Fruit fly (Drosophila melanogaster) whole organism, prepupa: Measurements from ENCODE around the gene cerv.

ENCODE experiments used
- CG31627 ChIP-seq: fragments of 200-800 bp; sonication (Bioruptor generic); optimal IDR thresholded peaks from 3 replicates; lab custom pipeline; 2016; ENCODE audit warnings: missing biosample characterization, missing genetic modification characterization
- CG34406 ChIP-seq: fragments of 200-800 bp; sonication (Bioruptor generic); optimal IDR thresholded peaks from 3 replicates; lab custom pipeline; 2016; ENCODE audit warnings: missing biosample characterization, missing genetic modification characterization
- CG6792 ChIP-seq: fragments of 200-800 bp; sonication (Bioruptor generic); optimal IDR thresholded peaks from 3 replicates; lab custom pipeline; 2016; ENCODE audit warnings: missing biosample characterization, missing genetic modification characterization
- CG9139 ChIP-seq: fragments of 200-800 bp; sonication (Bioruptor generic); optimal IDR thresholded peaks from 3 replicates; lab custom pipeline; 2017; ENCODE audit warnings: missing biosample characterization, mild to moderate bottlenecking, missing genetic modification characterization
- Sox102F ChIP-seq: fragments of 200-800 bp; sonication (Bioruptor generic); optimal IDR thresholded peaks from 2 replicates; lab custom pipeline; 2016; ENCODE audit warnings: missing biosample characterization, mild to moderate bottlenecking, missing genetic modification characterization
- cyc ChIP-seq: fragments of 200-800 bp; sonication (Bioruptor generic); optimal IDR thresholded peaks from 3 replicates; lab custom pipeline; 2016; ENCODE audit warnings: missing biosample characterization, missing genetic modification characterization
- pdm3 ChIP-seq: fragments of 200-800 bp; sonication (Bioruptor generic); optimal IDR thresholded peaks from 3 replicates; lab custom pipeline; 2016; ENCODE audit warnings: missing biosample characterization, missing genetic modification characterization
- ss ChIP-seq, 2 experiments: fragments of 200-800 bp; sonication (Bioruptor generic); optimal IDR thresholded peaks; 2 replicates in 1 of 2; 3 replicates in 1 of 2; lab custom pipeline; 2017 to 2018; ENCODE audit warnings: mild to moderate bottlenecking in 2 of 2, missing biosample characterization in 2 of 2, missing genetic modification characterization in 2 of 2, moderate library complexity in 1 of 2

DNA sequence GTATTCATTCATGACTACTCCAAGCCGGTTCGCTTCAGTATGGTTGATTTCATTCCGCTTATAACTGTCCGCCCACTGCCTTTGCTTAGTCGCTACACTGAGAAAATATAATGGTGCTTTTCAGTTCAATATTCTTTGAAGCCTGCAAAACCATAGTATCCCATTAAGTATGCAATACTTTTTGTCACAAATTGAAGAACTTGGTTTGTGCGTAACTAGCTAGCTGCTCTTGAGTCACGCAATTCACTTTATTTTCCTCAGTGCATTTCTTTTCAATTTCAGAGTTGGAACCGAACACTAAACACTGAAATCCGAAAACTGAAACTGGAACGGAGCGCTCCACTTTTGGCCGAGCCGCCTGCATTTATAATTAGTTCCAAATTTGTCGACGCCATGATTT, 21.7 kb upstream of the cerv start:
- no peak for TF ChIP-seq Sox102F (GFP tag; lab: Kevin White, UChicago)
- no peak for TF ChIP-seq ss (GFP tag; optimal IDR thresholded peaks at IDR 0.05; lab: Kevin White, UChicago)
- TF ChIP-seq pdm3 (GFP tag; lab: Kevin White, UChicago): peak; percentile 47
- TF ChIP-seq CG34406: no peak
- no peak for TF ChIP-seq CG9139 (GFP tag; lab: Kevin White, UChicago)
- no peak for TF ChIP-seq CG6792 (GFP tag; lab: Kevin White, UChicago)
- TF ChIP-seq CG31627 (GFP tag; lab: Kevin White, UChicago): peak; percentile 2
- peak; percentile 33 for TF ChIP-seq cyc (GFP tag; lab: Kevin White, UChicago)
